Worm (Caenorhabditis elegans) whole organism, mixed stage, embryonic: ENCODE results near the gene slcr-46.1.
A peak's percentile ranks its signal among the peaks of the same experiment; 100 is the strongest.

Experiments
- M03D4.4 ChIP-seq: sonication (generic microtip); optimal IDR thresholded peaks from 2 replicates; lab custom pipeline; 2017; ENCODE audit warnings: mild to moderate bottlenecking, missing genetic modification characterization, missing compliant biosample characterization
- bed-3 ChIP-seq: fragments of 200-800 bp; sonication (Bioruptor generic); optimal IDR thresholded peaks from 3 replicates; lab custom pipeline; 2018; ENCODE audit warnings: mild to moderate bottlenecking, missing genetic modification characterization, moderate library complexity, missing compliant biosample characterization
- blmp-1 ChIP-seq: fragments of 150-350 bp; optimal IDR thresholded peaks from 2 replicates; lab custom pipeline; 2014; ENCODE audit warnings: missing biosample characterization, missing genetic modification characterization
- ceh-39 ChIP-seq: fragments of 150-350 bp; optimal IDR thresholded peaks from 2 replicates; lab custom pipeline; 2014; ENCODE audit warnings: missing biosample characterization, missing genetic modification characterization
- ceh-43 ChIP-seq: fragments of 200-800 bp; sonication (Bioruptor generic); optimal IDR thresholded peaks from 2 replicates; lab custom pipeline; 2018; ENCODE audit warnings: mild to moderate bottlenecking, missing genetic modification characterization, moderate library complexity, missing compliant biosample characterization
- ceh-83 ChIP-seq: fragments of 200-800 bp; sonication (Bioruptor generic); optimal IDR thresholded peaks from 2 replicates; lab custom pipeline; 2018; ENCODE audit warnings: mild to moderate bottlenecking, missing genetic modification characterization, missing compliant biosample characterization
- ces-1 ChIP-seq: fragments of 150-350 bp; optimal IDR thresholded peaks from 2 replicates; lab custom pipeline; 2014; ENCODE audit warnings: missing biosample characterization, missing genetic modification reagents, missing genetic modification characterization
- cnd-1 ChIP-seq: fragments of 200-800 bp; sonication (Bioruptor generic); optimal IDR thresholded peaks from 2 replicates; lab custom pipeline; 2018; ENCODE audit warnings: mild to moderate bottlenecking, missing genetic modification characterization, missing compliant biosample characterization
- drap-1 ChIP-seq: fragments of 200-800 bp; sonication (Bioruptor generic); optimal IDR thresholded peaks from 3 replicates; lab custom pipeline; 2018; ENCODE audit warnings: mild to moderate bottlenecking, missing genetic modification characterization, missing compliant biosample characterization
- elt-1 ChIP-seq: sonication (generic microtip); optimal IDR thresholded peaks from 2 replicates; lab custom pipeline; 2017; ENCODE audit warnings: missing genetic modification characterization, mild to moderate bottlenecking, missing compliant biosample characterization, antibody characterized with exemption, moderate library complexity, borderline replicate concordance; ENCODE audit not compliant: insufficient read depth
- elt-3 ChIP-seq: fragments of 150-350 bp; optimal IDR thresholded peaks from 2 replicates; lab custom pipeline; 2014; ENCODE audit warnings: missing biosample characterization, missing genetic modification characterization
- flh-1 ChIP-seq: fragments of 200-800 bp; sonication (Bioruptor generic); optimal IDR thresholded peaks from 2 replicates; lab custom pipeline; 2018; ENCODE audit warnings: mild to moderate bottlenecking, missing genetic modification characterization, moderate library complexity, missing compliant biosample characterization
- ham-2 ChIP-seq: fragments of 200-800 bp; sonication (Bioruptor generic); optimal IDR thresholded peaks from 2 replicates; lab custom pipeline; 2018; ENCODE audit warnings: mild to moderate bottlenecking, missing genetic modification characterization, missing compliant biosample characterization
- hlh-1 ChIP-seq: fragments of 150-350 bp; optimal IDR thresholded peaks from 2 replicates; lab custom pipeline; 2014; ENCODE audit warnings: missing biosample characterization, missing genetic modification reagents, missing genetic modification characterization
- lsy-2 ChIP-seq: fragments of 150-350 bp; optimal IDR thresholded peaks from 2 replicates; lab custom pipeline; 2014; ENCODE audit warnings: missing biosample characterization, missing genetic modification characterization
- mab-5 ChIP-seq: fragments of 150-350 bp; optimal IDR thresholded peaks from 2 replicates; lab custom pipeline; 2014; ENCODE audit warnings: missing biosample characterization, missing genetic modification characterization
- mep-1 ChIP-seq: fragments of 150-350 bp; optimal IDR thresholded peaks from 2 replicates; lab custom pipeline; 2017; ENCODE audit warnings: missing biosample characterization, missing genetic modification reagents, missing genetic modification characterization, inconsistent platforms
- mls-2 ChIP-seq: sonication (generic microtip); optimal IDR thresholded peaks from 2 replicates; lab custom pipeline; 2016; ENCODE audit warnings: mild to moderate bottlenecking, missing genetic modification characterization, moderate library complexity, missing compliant biosample characterization
- nhr-12 ChIP-seq: fragments of 150-350 bp; optimal IDR thresholded peaks from 2 replicates; lab custom pipeline; 2014; ENCODE audit warnings: missing biosample characterization, missing genetic modification characterization
- nhr-2 ChIP-seq: fragments of 150-350 bp; optimal IDR thresholded peaks from 2 replicates; lab custom pipeline; 2014; ENCODE audit warnings: missing biosample characterization, missing genetic modification characterization
- nhr-76 ChIP-seq: sonication (generic microtip); optimal IDR thresholded peaks from 2 replicates; lab custom pipeline; 2017; ENCODE audit warnings: missing biosample characterization, missing genetic modification characterization
- pha-4 ChIP-seq: fragments of 150-350 bp; optimal IDR thresholded peaks from 2 replicates; lab custom pipeline; 2018; ENCODE audit warnings: missing biosample characterization, missing genetic modification reagents, missing genetic modification characterization
- snpc-4 ChIP-seq: fragments of 150-350 bp; optimal IDR thresholded peaks from 2 replicates; lab custom pipeline; 2014; ENCODE audit warnings: missing biosample characterization, missing genetic modification characterization
- sptf-1 ChIP-seq: sonication (generic microtip); optimal IDR thresholded peaks from 2 replicates; lab custom pipeline; 2017; ENCODE audit warnings: mild to moderate bottlenecking, missing genetic modification characterization, moderate library complexity, missing compliant biosample characterization
- tbx-8 ChIP-seq: fragments of 200-800 bp; sonication (Bioruptor generic); optimal IDR thresholded peaks from 2 replicates; lab custom pipeline; 2018; ENCODE audit warnings: mild to moderate bottlenecking, missing genetic modification characterization, moderate library complexity, missing compliant biosample characterization
- unc-120 ChIP-seq: sonication (generic microtip); optimal IDR thresholded peaks from 2 replicates; lab custom pipeline; 2017; ENCODE audit warnings: missing genetic modification characterization, missing compliant biosample characterization; ENCODE audit not compliant: poor library complexity, severe bottlenecking
- unc-39 ChIP-seq: fragments of 150-350 bp; optimal IDR thresholded peaks from 2 replicates; lab custom pipeline; 2014; ENCODE audit warnings: missing biosample characterization, missing genetic modification characterization
- unc-62 ChIP-seq: fragments of 150-350 bp; optimal IDR thresholded peaks from 2 replicates; lab custom pipeline; 2014; ENCODE audit warnings: missing biosample characterization, missing genetic modification reagents, missing genetic modification characterization
- zip-8 ChIP-seq: fragments of 150-350 bp; optimal IDR thresholded peaks from 2 replicates; lab custom pipeline; 2014; ENCODE audit warnings: missing biosample characterization, missing genetic modification characterization
- ztf-11 ChIP-seq: fragments of 150-350 bp; optimal IDR thresholded peaks from 2 replicates; lab custom pipeline; 2014; ENCODE audit warnings: missing biosample characterization, missing genetic modification characterization

The slcr-46.1 gene

ce11 chrX:4628817-4629575, 3.2 kb upstream of the slcr-46.1 start:
- TF ChIP-seq unc-62 (GFP tag; lab: Kevin White, UChicago) (peak; percentile 45), hlh-1 (tag; lab: Kevin White, UChicago) (peak; percentile 38), ces-1 (GFP tag; lab: Kevin White, UChicago) (peak; percentile 94), nhr-76 (no peak)
- TF ChIP-seq, all 35 proteins: peak for 3

ce11 chrX:4635643-4636042, 3.5 kb downstream of the slcr-46.1 start:
- TF ChIP-seq M03D4.4 (no peak), cnd-1 (tag; lab: Kevin White, UChicago) (peak; percentile 1), unc-120 (peak; percentile 44), ztf-11 (tag; lab: Kevin White, UChicago) (no peak), nhr-12 (tag; lab: Kevin White, UChicago) (no peak), bed-3 (GFP tag; lab: Kevin White, UChicago) (no peak), ceh-83 (GFP tag; lab: Kevin White, UChicago) (no peak), elt-3 (peak; percentile 14), ceh-43 (GFP tag; lab: Kevin White, UChicago) (no peak), flh-1 (GFP tag; lab: Kevin White, UChicago) (no peak), pha-4 (tag; lab: Kevin White, UChicago) (peak; percentile 73), ham-2 (GFP tag; lab: Kevin White, UChicago) (no peak), mls-2 (tag; lab: Kevin White, UChicago) (peak; percentile 37), mep-1 (peak; percentile 37), nhr-76 (no peak), unc-39 (tag; lab: Kevin White, UChicago) (no peak), mab-5 (tag; lab: Kevin White, UChicago) (no peak), unc-62 (GFP tag; lab: Kevin White, UChicago) (peak; percentile 60), zip-8 (tag; lab: Kevin White, UChicago) (no peak), sptf-1 (tag; lab: Kevin White, UChicago) (peak; percentile 43), snpc-4 (tag; lab: Kevin White, UChicago) (no peak), ces-1 (GFP tag; lab: Kevin White, UChicago) (peak; percentile 58), lsy-2 (tag; lab: Kevin White, UChicago) (peak; percentile 53), drap-1 (GFP tag; lab: Kevin White, UChicago) (no peak)
- TF ChIP-seq, all 35 proteins: peak for 10

ce11 chrX:4636143-4636542, 4.0 kb downstream of the slcr-46.1 start:
- TF ChIP-seq snpc-4 (tag; lab: Kevin White, UChicago) (no peak), drap-1 (GFP tag; lab: Kevin White, UChicago) (no peak), unc-120 (no peak), flh-1 (GFP tag; lab: Kevin White, UChicago) (no peak), mab-5 (tag; lab: Kevin White, UChicago) (no peak), elt-1 (tag; lab: Kevin White, UChicago) (no peak), tbx-8 (GFP tag; lab: Kevin White, UChicago) (no peak), M03D4.4 (no peak), ztf-11 (tag; lab: Kevin White, UChicago) (no peak), mep-1 (no peak), blmp-1 (tag; lab: Kevin White, UChicago) (no peak), nhr-12 (tag; lab: Kevin White, UChicago) (no peak)
- TF ChIP-seq, all 35 proteins: peak for 0

DNA sequence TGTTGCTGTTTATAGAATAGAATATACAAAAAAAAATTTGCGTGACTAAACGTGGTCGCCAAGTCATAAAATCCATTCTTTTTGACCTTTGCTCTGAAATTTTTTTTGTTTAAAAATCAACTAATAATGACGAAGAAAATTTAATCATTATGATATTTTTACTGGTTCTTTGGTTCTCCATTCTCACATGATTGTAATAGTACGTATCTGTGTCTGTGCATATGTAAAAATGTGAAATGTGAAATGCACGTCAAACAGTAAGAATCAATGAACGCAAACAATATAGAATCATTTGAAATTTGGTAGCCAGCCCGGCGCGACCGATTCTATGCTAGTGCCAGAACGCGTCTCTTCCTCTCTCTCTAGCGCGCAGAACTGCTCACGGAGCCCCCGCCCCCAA, 4.7 kb downstream of the slcr-46.1 start, which contains the start of gene hosl-1:
Gene hosl-1, plus strand, starts transcription at position 301 of the 400 bp plus-strand sequence.
- no peak for TF ChIP-seq ham-2 (GFP tag; lab: Kevin White, UChicago)
- TF ChIP-seq, all 35 proteins: peak for 0

DNA sequence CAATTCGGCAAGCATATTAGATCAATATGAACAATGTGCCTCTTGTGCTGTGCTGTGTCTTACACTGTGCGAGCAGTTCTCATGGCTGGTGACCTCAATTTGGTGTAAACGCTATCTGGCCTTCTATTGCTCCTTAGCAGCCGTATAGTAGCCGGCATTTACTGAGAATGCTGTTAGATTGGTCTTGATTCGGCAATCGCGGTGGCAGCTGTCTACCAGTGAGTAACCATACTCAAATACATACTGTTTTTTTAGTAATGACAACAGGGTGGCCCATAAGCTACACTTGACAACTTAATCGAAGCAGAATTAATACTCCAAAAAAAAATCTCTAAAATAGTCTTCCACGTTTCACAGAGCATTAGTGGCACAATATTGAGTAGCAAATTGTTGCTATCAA, 14.9 kb downstream of the slcr-46.1 start, which contains the start of gene C46C11.4:
Gene C46C11.4, minus strand, starts transcription at position 101 of the 400 bp plus-strand sequence.
- TF ChIP-seq lsy-2 (tag; lab: Kevin White, UChicago) (no peak), elt-1 (tag; lab: Kevin White, UChicago) (no peak), nhr-2 (peak; percentile 8), ceh-39 (tag; lab: Kevin White, UChicago) (no peak)
